Worm (Caenorhabditis elegans) whole organism, L2 larva: Measurements from ENCODE around the gene F11E6.11.

Experiments
- aly-2 ChIP-seq: fragments of 150-350 bp; optimal IDR thresholded peaks from 2 replicates; lab custom pipeline; 2014; ENCODE audit warnings: missing biosample characterization, missing genetic modification characterization
- elt-1 ChIP-seq: fragments of 150-350 bp; optimal IDR thresholded peaks from 2 replicates; lab custom pipeline; 2014; ENCODE audit warnings: missing biosample characterization, missing genetic modification characterization
- fos-1 ChIP-seq: fragments of 150-350 bp; optimal IDR thresholded peaks from 2 replicates; lab custom pipeline; 2014; ENCODE audit warnings: missing biosample characterization, missing genetic modification characterization
- mab-5 ChIP-seq: fragments of 150-350 bp; optimal IDR thresholded peaks from 2 replicates; lab custom pipeline; 2014; ENCODE audit warnings: missing biosample characterization, missing genetic modification characterization
- nhr-23 ChIP-seq: fragments of 150-350 bp; optimal IDR thresholded peaks from 2 replicates; lab custom pipeline; 2014; ENCODE audit warnings: missing biosample characterization, missing genetic modification reagents, missing genetic modification characterization
- nhr-237 ChIP-seq: fragments of 150-350 bp; optimal IDR thresholded peaks from 2 replicates; lab custom pipeline; 2014; ENCODE audit warnings: missing biosample characterization, missing genetic modification characterization
- nhr-6 ChIP-seq: fragments of 150-350 bp; optimal IDR thresholded peaks from 2 replicates; lab custom pipeline; 2014; ENCODE audit warnings: missing biosample characterization, missing genetic modification characterization
- snpc-4 ChIP-seq: fragments of 150-350 bp; optimal IDR thresholded peaks from 2 replicates; lab custom pipeline; 2014; ENCODE audit warnings: missing biosample characterization, missing genetic modification characterization

DNA sequence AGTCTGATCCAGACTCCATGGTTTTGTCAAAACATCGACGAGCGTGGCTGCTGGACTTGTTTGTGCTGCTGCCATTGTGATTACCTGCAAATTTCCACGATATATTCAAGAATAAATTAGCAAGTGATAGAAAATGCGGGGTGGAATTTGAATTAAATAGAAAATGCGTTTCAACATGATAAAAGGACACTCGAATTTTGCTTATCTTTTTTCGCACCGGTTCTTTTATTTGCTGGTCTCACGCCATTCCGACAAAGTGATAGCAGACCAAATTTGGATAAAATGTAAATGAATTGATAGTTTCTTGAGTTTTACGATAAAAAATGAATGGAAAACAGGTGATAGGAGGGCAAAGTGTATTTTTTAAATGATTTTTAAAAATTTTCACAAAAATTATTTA, 24.7 kb downstream of the F11E6.11 start, which contains the start of gene elo-2:
- TF ChIP-seq nhr-237 (tag; lab: Kevin White, UChicago) (no peak), fos-1 (tag; lab: Kevin White, UChicago) (peak; percentile 30), nhr-23 (tag; lab: Kevin White, UChicago) (no peak), aly-2 (tag; lab: Kevin White, UChicago) (no peak), elt-1 (tag; lab: Kevin White, UChicago) (no peak), mab-5 (tag; lab: Kevin White, UChicago) (no peak), snpc-4 (no peak), nhr-6 (tag; lab: Kevin White, UChicago) (no peak)
